Worm (Caenorhabditis elegans) whole organism, L2 larva: ENCODE results near the gene clec-62.

Source experiments
- ceh-16 ChIP-seq: fragments of 150-350 bp; optimal IDR thresholded peaks from 2 replicates; lab custom pipeline; 2014; ENCODE audit warnings: missing biosample characterization, missing genetic modification characterization
- dmd-4 ChIP-seq: sonication (generic microtip); optimal IDR thresholded peaks from 2 replicates; lab custom pipeline; 2017; ENCODE audit warnings: missing biosample characterization, missing genetic modification characterization
- lsy-2 ChIP-seq, 2 experiments: fragments of 150-350 bp in 1 of 2; sonication (generic microtip) in 1 of 2; optimal IDR thresholded peaks; 2 replicates each; lab custom pipeline; 2014 to 2017; ENCODE audit warnings: missing biosample characterization in 2 of 2, missing genetic modification characterization in 2 of 2
- zag-1 ChIP-seq: fragments of 150-350 bp; optimal IDR thresholded peaks from 2 replicates; lab custom pipeline; 2014; ENCODE audit warnings: missing biosample characterization, missing genetic modification characterization

- TF ChIP-seq lsy-2 (tag; optimal IDR thresholded peaks at IDR 0.05; lab: Kevin White, UChicago), result no peak
- TF ChIP-seq zag-1 (tag; lab: Kevin White, UChicago), result no peak
- TF ChIP-seq dmd-4, result no peak
- TF ChIP-seq ceh-16 (tag; lab: Kevin White, UChicago), result no peak
Measured at ce11 chrII:12930138-12930537, 35.2 kb upstream of the clec-62 start.
